Worm (Caenorhabditis elegans) whole organism, L3 larva: Measurements from ENCODE around the gene srd-31.

Experiments
- R02D3.7 ChIP-seq: fragments of 150-350 bp; optimal IDR thresholded peaks from 2 replicates; lab custom pipeline; 2014; ENCODE audit warnings: missing biosample characterization, missing genetic modification characterization
- ceh-16 ChIP-seq: sonication (generic microtip); optimal IDR thresholded peaks from 2 replicates; lab custom pipeline; 2017; ENCODE audit warnings: missing biosample characterization, missing genetic modification characterization
- fkh-2 ChIP-seq: fragments of 150-350 bp; optimal IDR thresholded peaks from 2 replicates; lab custom pipeline; 2014; ENCODE audit warnings: missing biosample characterization, missing genetic modification reagents, missing genetic modification characterization
- lin-39 ChIP-seq: fragments of 150-350 bp; optimal IDR thresholded peaks from 2 replicates; lab custom pipeline; 2018; ENCODE audit warnings: missing biosample characterization, missing genetic modification reagents, missing genetic modification characterization
- mdl-1 ChIP-seq: fragments of 150-350 bp; optimal IDR thresholded peaks from 2 replicates; lab custom pipeline; 2014; ENCODE audit warnings: missing biosample characterization, missing genetic modification characterization
- nhr-11 ChIP-seq: fragments of 150-350 bp; optimal IDR thresholded peaks from 2 replicates; lab custom pipeline; 2014; ENCODE audit warnings: missing biosample characterization, missing genetic modification characterization
- nhr-12 ChIP-seq: fragments of 150-350 bp; optimal IDR thresholded peaks from 2 replicates; lab custom pipeline; 2014; ENCODE audit warnings: missing biosample characterization, missing genetic modification characterization
- nhr-76 ChIP-seq: fragments of 150-350 bp; sonication (generic microtip); optimal IDR thresholded peaks from 5 replicates; lab custom pipeline; 2014; ENCODE audit warnings: missing biosample characterization, missing genetic modification characterization
- sea-2 ChIP-seq: fragments of 150-350 bp; sonication (generic microtip); optimal IDR thresholded peaks from 4 replicates; lab custom pipeline; 2014; ENCODE audit warnings: missing biosample characterization, missing genetic modification reagents, missing genetic modification characterization
- snpc-4 ChIP-seq: fragments of 150-350 bp; optimal IDR thresholded peaks from 2 replicates; lab custom pipeline; 2014; ENCODE audit warnings: missing biosample characterization, missing genetic modification characterization
- ztf-11 ChIP-seq: fragments of 150-350 bp; optimal IDR thresholded peaks from 2 replicates; lab custom pipeline; 2014; ENCODE audit warnings: missing biosample characterization, missing genetic modification characterization
- ztf-4 ChIP-seq: fragments of 150-350 bp; optimal IDR thresholded peaks from 2 replicates; lab custom pipeline; 2014; ENCODE audit warnings: missing biosample characterization, missing genetic modification characterization

DNA sequence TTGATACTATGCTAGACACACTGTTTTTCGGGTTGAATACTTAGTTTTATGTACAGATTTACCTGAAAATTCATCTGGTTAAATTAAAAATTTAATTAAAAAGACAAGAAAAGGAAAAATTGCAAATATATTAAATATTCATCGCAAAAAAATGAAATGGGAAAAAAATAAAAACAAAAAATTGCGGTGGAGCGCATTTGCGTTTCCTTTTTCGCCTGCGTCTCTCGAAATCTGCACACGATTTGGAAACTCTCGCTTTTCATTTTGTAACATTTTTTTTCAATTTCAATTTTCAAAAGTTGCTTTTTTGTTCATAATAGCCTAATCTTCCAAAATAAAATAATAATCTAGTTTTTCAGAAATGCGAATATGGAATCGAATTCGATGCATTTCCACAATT is 46.9 kb downstream of the srd-31 start, which contains the start of the genes F19F10.11 and C50E3.5:
- TF ChIP-seq mdl-1 (tag; lab: Kevin White, UChicago) (no peak), sea-2 (GFP tag; lab: Kevin White, UChicago) (no peak), fkh-2 (no peak), nhr-11 (tag; lab: Kevin White, UChicago) (no peak), nhr-12 (tag; lab: Kevin White, UChicago) (no peak), ztf-11 (tag; lab: Kevin White, UChicago) (no peak), snpc-4 (peak; percentile 44), ztf-4 (tag; lab: Kevin White, UChicago) (no peak), ceh-16 (tag; lab: Kevin White, UChicago) (no peak), lin-39 (no peak), R02D3.7 (tag; lab: Kevin White, UChicago) (no peak), nhr-76 (no peak)
